Worm (Caenorhabditis elegans): ENCODE data around the gene clh-2.

The clh-2 gene

DNA sequence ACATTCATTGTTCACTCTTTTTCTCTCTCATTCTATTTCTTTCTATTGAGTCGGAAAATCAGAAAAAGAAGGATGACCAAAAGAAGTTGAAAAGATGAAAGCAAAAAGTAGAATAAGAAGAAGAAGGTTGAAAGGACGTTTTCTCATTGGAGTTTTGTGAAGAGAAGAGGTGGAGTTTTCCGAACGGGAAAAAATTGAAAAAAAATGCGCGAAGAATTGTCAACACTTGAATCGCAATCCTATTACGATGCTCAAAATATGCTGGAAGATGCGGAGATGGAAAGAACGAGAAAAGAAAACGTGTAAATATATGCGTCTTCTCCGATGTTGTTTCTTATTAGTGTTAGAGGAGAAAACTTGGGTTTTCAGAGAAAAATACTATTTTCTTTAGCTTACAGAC lies 18.3 kb upstream of the clh-2 start:
- TF ChIP-seq zfh-2 (GFP tag; conservative IDR thresholded peaks at IDR 0.05) = no peak
- no peak for TF ChIP-seq hmg-1.2 (GFP tag; IDR thresholded peaks at IDR 0.05)
- TF ChIP-seq F22D6.2 (tag; optimal IDR thresholded peaks at IDR 0.05) = no peak
- TF ChIP-seq lin-26 (GFP tag; IDR thresholded peaks at IDR 0.05) = no peak

DNA sequence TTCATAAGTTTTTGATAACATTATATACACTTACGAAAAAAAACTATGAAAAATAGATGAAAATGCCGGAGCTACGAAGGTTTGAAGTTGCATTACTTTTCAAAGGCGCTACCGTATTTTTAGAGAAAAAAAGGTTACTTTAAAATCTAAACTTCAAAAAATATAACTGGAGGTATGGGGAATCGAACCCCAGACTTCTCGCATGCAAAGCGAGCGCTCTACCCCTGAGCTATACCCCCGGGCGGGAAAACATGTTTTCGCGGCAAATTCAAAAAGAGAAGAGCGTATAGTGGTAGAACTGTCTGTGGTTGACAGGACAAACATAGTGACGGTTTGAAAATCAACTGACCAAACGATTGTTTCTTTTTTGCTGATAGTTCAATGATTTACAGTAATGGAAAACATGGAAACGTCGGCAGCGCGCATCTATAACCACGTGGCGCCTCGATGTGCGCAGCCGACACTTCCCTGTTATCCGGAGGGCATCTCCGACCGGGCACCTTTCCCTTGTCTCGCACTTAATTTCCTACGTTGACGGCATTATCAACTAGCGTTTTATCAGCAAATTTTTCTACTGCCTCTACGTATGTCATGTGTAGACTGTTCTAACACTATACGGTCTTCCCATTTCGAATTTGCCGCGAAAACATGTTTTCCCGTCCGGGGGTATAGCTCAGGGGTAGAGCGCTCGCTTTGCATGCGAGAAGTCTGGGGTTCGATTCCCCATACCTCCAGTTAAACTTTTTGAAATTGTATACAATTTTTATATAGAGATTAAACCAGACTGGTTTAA lies 17.7 kb upstream of the clh-2 start:
- TF ChIP-seq Y79H2A.3 (GFP tag; conservative IDR thresholded peaks at IDR 0.05) (no peak), ztf-6 (GFP tag; IDR thresholded peaks at IDR 0.05) (no peak), ceh-27 (GFP tag; optimal IDR thresholded peaks at IDR 0.05) (no peak), let-526 (GFP tag; IDR thresholded peaks at IDR 0.05) (no peak), ceh-91 (GFP tag; IDR thresholded peaks at IDR 0.05) (no peak), attf-3 (GFP tag; conservative IDR thresholded peaks at IDR 0.05) (no peak), attf-6 (GFP tag; IDR thresholded peaks at IDR 0.05) (no peak), bed-1 (GFP tag; IDR thresholded peaks at IDR 0.05) (0 out of 2 replicates have a peak, but pooled peaks have one; percentile 5), nfya-1 (tag; optimal IDR thresholded peaks at IDR 0.05; ENCODE audit: borderline replicate concordance, insufficient read depth) (no peak), cebp-1 (GFP tag; IDR thresholded peaks at IDR 0.05) (no peak), cebp-1 (tag; optimal IDR thresholded peaks at IDR 0.05) (no peak), ZK185.1 (tag; optimal IDR thresholded peaks at IDR 0.05; ENCODE audit: poor library complexity, severe bottlenecking) (peak; percentile 57), ceh-100 (GFP tag; IDR thresholded peaks at IDR 0.05) (peak; percentile 53; the same call in 1 of the 2 replicates), rpc-1 (optimal IDR thresholded peaks at IDR 0.05) (peak; percentile 60), rpc-1 (tag; optimal IDR thresholded peaks at IDR 0.05) (peak; percentile 73), snpc-1.1 (tag; optimal IDR thresholded peaks at IDR 0.05; ENCODE audit: insufficient read depth) (peak; percentile 84), let-607 (tag; optimal IDR thresholded peaks at IDR 0.05) (peak in 1 of 2 experiments; percentile 33), sptf-2 (GFP tag; optimal IDR thresholded peaks at IDR 0.05) (no peak), snpc-4 (GFP tag; optimal IDR thresholded peaks at IDR 0.05) (no peak), snpc-4 (tag; optimal IDR thresholded peaks at IDR 0.05) (peak; percentile 65 to 94 (median 93)), hmg-1.2 (GFP tag; IDR thresholded peaks at IDR 0.05) (peak; percentile 22), lsy-27 (tag; optimal IDR thresholded peaks at IDR 0.05; ENCODE audit: borderline replicate concordance, insufficient read depth) (no peak), ztf-26 (tag; optimal IDR thresholded peaks at IDR 0.05) (peak; percentile 26), Y95B8A.8 (GFP tag; IDR thresholded peaks at IDR 0.05) (no peak), lin-35 (GFP tag; optimal IDR thresholded peaks at IDR 0.05) (no peak), lin-54 (GFP tag; optimal IDR thresholded peaks at IDR 0.05) (no peak), Y53F4B.3 (GFP tag; IDR thresholded peaks at IDR 0.05) (no peak), snpc-3.4 (tag; optimal IDR thresholded peaks at IDR 0.05) (peak; percentile 9), attf-5 (GFP tag; optimal IDR thresholded peaks at IDR 0.05) (peak; percentile 9), nhr-90 (tag; optimal IDR thresholded peaks at IDR 0.05) (peak; percentile 11), mes-4 (tag; optimal IDR thresholded peaks at IDR 0.05) (no peak), lin-40 (tag; optimal IDR thresholded peaks at IDR 0.05) (peak; percentile 7), B0261.1 (tag; optimal IDR thresholded peaks at IDR 0.05) (peak; percentile 74), ceh-40 (GFP tag; IDR thresholded peaks at IDR 0.05) (no peak), mxl-1 (tag; optimal IDR thresholded peaks at IDR 0.05) (no peak), repo-1 (tag; optimal IDR thresholded peaks at IDR 0.05) (no peak), ztf-25 (GFP tag; IDR thresholded peaks at IDR 0.05) (peak; percentile 62; the same call in 1 of the 2 replicates), ama-1 (optimal IDR thresholded peaks at IDR 0.05) (no peak), ama-1 (GFP tag; optimal IDR thresholded peaks at IDR 0.05) (peak in 1 of 2 experiments; percentile 48), F22D6.2 (tag; optimal IDR thresholded peaks at IDR 0.05) (no peak), die-1 (tag; optimal IDR thresholded peaks at IDR 0.05) (peak; percentile 13), tbx-9 (tag; optimal IDR thresholded peaks at IDR 0.05; ENCODE audit: borderline replicate concordance) (no peak), lin-26 (GFP tag; IDR thresholded peaks at IDR 0.05) (peak; percentile 84), F37B4.10 (GFP tag; IDR thresholded peaks at IDR 0.05) (no peak)
